Fruit fly (Drosophila melanogaster) whole organism, embryonic: ENCODE data around the gene AlkB.

Experiments
- Antp ChIP-seq: fragments of 200-800 bp; sonication (Bioruptor generic); optimal IDR thresholded peaks from 3 replicates; lab custom pipeline; 2016; ENCODE audit warnings: missing biosample characterization, missing genetic modification characterization
- CG11085 ChIP-seq: fragments of 200-800 bp; sonication (Bioruptor generic); IDR thresholded peaks from 2 replicates; pipeline ENCODE4 v1.3.6; 2022; ENCODE audit warnings: missing biosample characterization, missing genetic modification characterization
- CG11695 ChIP-seq: fragments of 200-800 bp; sonication (Bioruptor generic); IDR thresholded peaks from 3 replicates; pipeline ENCODE4 v1.3.6; 2022; ENCODE audit warnings: missing biosample characterization, missing genetic modification characterization
- CG12659 ChIP-seq: fragments of 200-800 bp; sonication (Bioruptor generic); optimal IDR thresholded peaks from 3 replicates; lab custom pipeline; 2017; ENCODE audit warnings: mild to moderate bottlenecking, missing biosample characterization, missing genetic modification reagents, missing genetic modification characterization
- CG14965 ChIP-seq: fragments of 200-800 bp; sonication (Bioruptor generic); optimal IDR thresholded peaks from 2 replicates; lab custom pipeline; 2016; ENCODE audit warnings: missing biosample characterization, missing genetic modification characterization, borderline replicate concordance
- CG15011 ChIP-seq: fragments of 200-800 bp; sonication (Bioruptor generic); optimal IDR thresholded peaks from 3 replicates; lab custom pipeline; 2018; ENCODE audit warnings: missing biosample characterization, mild to moderate bottlenecking, missing genetic modification characterization
- CG15479 ChIP-seq: fragments of 200-800 bp; sonication (Bioruptor generic); optimal IDR thresholded peaks from 3 replicates; lab custom pipeline; 2019; ENCODE audit warnings: missing biosample characterization, mild to moderate bottlenecking, missing genetic modification characterization, moderate library complexity
- CG1602 ChIP-seq: fragments of 200-800 bp; sonication (Bioruptor generic); optimal IDR thresholded peaks from 3 replicates; lab custom pipeline; 2016; ENCODE audit warnings: missing biosample characterization, missing genetic modification characterization
- CG1832 ChIP-seq: fragments of 200-800 bp; sonication (Bioruptor generic); optimal IDR thresholded peaks from 2 replicates; lab custom pipeline; 2017; ENCODE audit warnings: missing biosample characterization, mild to moderate bottlenecking, missing genetic modification characterization, inconsistent platforms
- CG18599 ChIP-seq: fragments of 200-800 bp; sonication (Bioruptor generic); optimal IDR thresholded peaks from 3 replicates; lab custom pipeline; 2017; ENCODE audit warnings: missing biosample characterization, missing genetic modification characterization, mild to moderate bottlenecking, moderate library complexity, missing genetic modification reagents
- CG2199 ChIP-seq: fragments of 200-800 bp; sonication (Bioruptor generic); IDR thresholded peaks from 3 replicates; pipeline ENCODE4 v1.3.6; 2022; ENCODE audit warnings: missing biosample characterization, missing genetic modification characterization
- CG3065 ChIP-seq: fragments of 200-800 bp; sonication (Bioruptor generic); optimal IDR thresholded peaks from 2 replicates; lab custom pipeline; 2016; ENCODE audit warnings: missing biosample characterization, missing genetic modification characterization
- CG4360 ChIP-seq: fragments of 200-800 bp; sonication (Bioruptor generic); IDR thresholded peaks from 2 replicates; pipeline ENCODE4 v1.3.6; 2022; ENCODE audit warnings: missing biosample characterization, missing genetic modification characterization
- CG7357 ChIP-seq: fragments of 200-800 bp; sonication (Bioruptor generic); IDR thresholded peaks from 3 replicates; pipeline ENCODE4 v1.3.6; 2022; ENCODE audit warnings: missing biosample characterization, missing genetic modification characterization
- CG7839 ChIP-seq: fragments of 200-800 bp; sonication (Bioruptor generic); optimal IDR thresholded peaks from 3 replicates; lab custom pipeline; 2018; ENCODE audit warnings: missing biosample characterization, mild to moderate bottlenecking, missing genetic modification characterization, moderate library complexity
- CG8089 ChIP-seq: fragments of 200-800 bp; sonication (Bioruptor generic); optimal IDR thresholded peaks from 3 replicates; lab custom pipeline; 2016; ENCODE audit warnings: missing biosample characterization, missing genetic modification characterization
- Chrac-16 ChIP-seq: fragments of 200-800 bp; sonication (Bioruptor generic); optimal IDR thresholded peaks from 3 replicates; lab custom pipeline; 2016; ENCODE audit warnings: missing biosample characterization, missing genetic modification characterization
- CoRest ChIP-seq: fragments of 200-800 bp; sonication (Bioruptor generic); optimal IDR thresholded peaks from 3 replicates; lab custom pipeline; 2018; ENCODE audit warnings: missing biosample characterization, mild to moderate bottlenecking, missing genetic modification characterization, moderate library complexity
- D19A ChIP-seq: fragments of 200-800 bp; optimal IDR thresholded peaks from 3 replicates; lab custom pipeline; 2019; ENCODE audit warnings: missing biosample characterization, mild to moderate bottlenecking, missing genetic modification characterization, moderate library complexity
- Dad ChIP-seq: fragments of 200-800 bp; sonication (Bioruptor generic); optimal IDR thresholded peaks from 3 replicates; lab custom pipeline; 2016; ENCODE audit warnings: missing biosample characterization, missing genetic modification characterization
- Dp ChIP-seq: fragments of 200-800 bp; sonication (Bioruptor generic); optimal IDR thresholded peaks from 2 replicates; lab custom pipeline; 2018; ENCODE audit warnings: missing biosample characterization, mild to moderate bottlenecking, missing genetic modification characterization, moderate library complexity
- Ets97D ChIP-seq: fragments of 200-800 bp; sonication (Bioruptor generic); optimal IDR thresholded peaks from 3 replicates; lab custom pipeline; 2016; ENCODE audit warnings: missing biosample characterization, missing genetic modification characterization
- Hmr ChIP-seq: fragments of 200-800 bp; sonication (Bioruptor generic); optimal IDR thresholded peaks from 3 replicates; lab custom pipeline; 2017; ENCODE audit warnings: mild to moderate bottlenecking, missing biosample characterization, missing genetic modification reagents, missing genetic modification characterization
- Hsf ChIP-seq: fragments of 200-800 bp; sonication (Bioruptor generic); optimal IDR thresholded peaks from 3 replicates; lab custom pipeline; 2016; ENCODE audit warnings: missing biosample characterization, missing genetic modification characterization
- Med ChIP-seq: fragments of 200-800 bp; sonication (Bioruptor generic); peaks from one replicate; lab custom pipeline; 2016; ENCODE audit warnings: missing biosample characterization, missing genetic modification characterization, mild to moderate bottlenecking, inconsistent platforms, moderate library complexity
- Meics ChIP-seq: fragments of 200-800 bp; sonication (Bioruptor generic); optimal IDR thresholded peaks from 2 replicates; lab custom pipeline; 2017; ENCODE audit warnings: missing biosample characterization, mild to moderate bottlenecking, missing genetic modification characterization
- Nf-YB ChIP-seq: fragments of 200-800 bp; sonication (Bioruptor generic); optimal IDR thresholded peaks from 3 replicates; lab custom pipeline; 2019; ENCODE audit warnings: missing biosample characterization, mild to moderate bottlenecking, missing genetic modification characterization, moderate library complexity
- PHDP ChIP-seq: fragments of 200-800 bp; sonication (Bioruptor generic); optimal IDR thresholded peaks from 3 replicates; lab custom pipeline; 2018; ENCODE audit warnings: missing biosample characterization, mild to moderate bottlenecking, missing genetic modification characterization, moderate library complexity
- Xbp1 ChIP-seq: fragments of 200-800 bp; sonication (Bioruptor generic); optimal IDR thresholded peaks from 3 replicates; lab custom pipeline; 2016; ENCODE audit warnings: missing biosample characterization, mild to moderate bottlenecking, missing genetic modification characterization
- YL-1 ChIP-seq: fragments of 200-800 bp; sonication (Bioruptor generic); optimal IDR thresholded peaks from 3 replicates; lab custom pipeline; 2017; ENCODE audit warnings: missing biosample characterization, mild to moderate bottlenecking, missing genetic modification characterization
- aop ChIP-seq: fragments of 200-800 bp; sonication (Bioruptor generic); IDR thresholded peaks from 2 replicates; pipeline ENCODE4 v1.3.6; 2022; ENCODE audit warnings: missing biosample characterization, missing genetic modification characterization
- btn ChIP-seq: fragments of 200-800 bp; sonication (Bioruptor generic); optimal IDR thresholded peaks from 2 replicates; lab custom pipeline; 2016; ENCODE audit warnings: missing biosample characterization, missing genetic modification characterization
- danr ChIP-seq: fragments of 200-800 bp; sonication (Bioruptor generic); IDR thresholded peaks from 2 replicates; pipeline ENCODE4 v1.3.6; 2022; ENCODE audit warnings: missing biosample characterization, missing genetic modification characterization
- dmrt11E ChIP-seq: fragments of 200-800 bp; sonication (Bioruptor generic); optimal IDR thresholded peaks from 3 replicates; lab custom pipeline; 2018; ENCODE audit warnings: missing biosample characterization, mild to moderate bottlenecking, missing genetic modification characterization, moderate library complexity
- eve ChIP-seq, 2 experiments: fragments of >200 bp; optimal IDR thresholded peaks; 2 replicates each; lab custom pipeline; 2017; ENCODE audit warnings: missing biosample characterization in 2 of 2, missing genetic modification characterization in 2 of 2
- hbn ChIP-seq: fragments of 200-800 bp; sonication (Bioruptor generic); IDR thresholded peaks from 2 replicates; pipeline ENCODE4 v1.3.6; 2022; ENCODE audit warnings: missing biosample characterization, missing genetic modification characterization; ENCODE audit not compliant: partially characterized antibody
- lmd ChIP-seq: fragments of 200-800 bp; sonication (Bioruptor generic); IDR thresholded peaks from 2 replicates; pipeline ENCODE4 v1.3.6; 2022; ENCODE audit warnings: missing biosample characterization, missing genetic modification characterization
- mam ChIP-seq: fragments of 200-800 bp; sonication (Bioruptor generic); optimal IDR thresholded peaks from 3 replicates; lab custom pipeline; 2016; ENCODE audit warnings: missing biosample characterization, missing genetic modification characterization
- nerfin-1 ChIP-seq: fragments of 200-800 bp; sonication (Bioruptor generic); optimal IDR thresholded peaks from 3 replicates; lab custom pipeline; 2019; ENCODE audit warnings: missing biosample characterization, mild to moderate bottlenecking, missing genetic modification characterization, moderate library complexity
- odd ChIP-seq: fragments of 200-800 bp; sonication (Bioruptor generic); optimal IDR thresholded peaks from 2 replicates; lab custom pipeline; 2017; ENCODE audit warnings: missing biosample characterization, mild to moderate bottlenecking, missing genetic modification characterization
- p53 ChIP-seq: fragments of 200-800 bp; sonication (Bioruptor generic); optimal IDR thresholded peaks from 2 replicates; lab custom pipeline; 2016; ENCODE audit warnings: missing biosample characterization, missing genetic modification characterization
- pb ChIP-seq: fragments of 200-800 bp; sonication (Bioruptor generic); optimal IDR thresholded peaks from 3 replicates; lab custom pipeline; 2016; ENCODE audit warnings: missing biosample characterization, missing genetic modification characterization
- prd ChIP-seq, 3 experiments: fragments of >200 bp in 2 of 3; fragments of 200-800 bp in 1 of 3; sonication (Bioruptor generic) in 1 of 3; optimal IDR thresholded peaks in 2 of 3; IDR thresholded peaks in 1 of 3; 2 replicates in 2 of 3; 3 replicates in 1 of 3; pipeline versions ENCODE4 v1.3.6 to Lab custom; 2017 to 2022; ENCODE audit warnings: missing biosample characterization in 1 of 3, missing genetic modification characterization in 1 of 3
- sim ChIP-seq: fragments of 200-800 bp; sonication (Bioruptor generic); IDR thresholded peaks from 2 replicates; pipeline ENCODE4 v1.3.6; 2022; ENCODE audit warnings: missing biosample characterization, missing genetic modification characterization
- slou ChIP-seq: fragments of 200-800 bp; sonication (Bioruptor generic); optimal IDR thresholded peaks from 3 replicates; lab custom pipeline; 2016; ENCODE audit warnings: missing biosample characterization, missing genetic modification characterization
- so ChIP-seq: fragments of 200-800 bp; sonication (Bioruptor generic); IDR thresholded peaks from 3 replicates; pipeline ENCODE4 v1.3.6; 2022; ENCODE audit warnings: missing biosample characterization, missing genetic modification characterization
- tio ChIP-seq: fragments of 200-800 bp; sonication (Bioruptor generic); optimal IDR thresholded peaks from 2 replicates; lab custom pipeline; 2017; ENCODE audit warnings: missing biosample characterization, missing genetic modification characterization, inconsistent platforms

Gene AlkB

DNA sequence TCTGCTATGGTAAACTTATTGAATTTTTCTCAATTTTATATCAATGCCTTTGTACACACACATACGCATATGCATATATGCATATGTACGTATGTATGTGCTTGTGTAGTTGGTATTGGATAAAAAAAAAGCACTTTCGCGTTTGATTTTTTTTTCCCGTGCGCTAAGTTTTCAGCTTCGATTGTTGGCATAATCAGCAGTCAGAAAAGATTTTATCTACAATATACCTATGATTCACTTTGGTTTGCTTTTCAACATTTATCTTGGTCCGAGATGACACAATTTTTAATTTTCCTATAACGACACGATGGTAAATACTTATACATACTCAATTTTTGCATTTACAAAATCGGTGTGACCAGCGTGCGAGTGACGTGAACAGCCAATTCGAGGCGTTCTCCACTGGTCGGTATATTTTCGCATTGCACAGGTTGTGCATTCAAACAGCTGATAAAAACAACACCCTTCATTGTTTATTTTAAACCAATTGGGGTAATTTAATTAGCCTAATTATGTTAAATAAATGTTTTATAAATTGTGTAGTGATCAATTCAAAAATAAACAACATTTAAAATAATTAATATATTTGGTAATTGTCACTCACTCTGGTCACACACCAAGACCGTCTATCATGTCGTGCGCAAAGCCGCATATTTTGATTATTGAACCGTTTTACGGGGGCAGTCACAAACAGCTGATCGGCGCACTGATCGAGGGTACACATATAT lies 6.3 kb downstream of the AlkB start, which contains the start of the genes UBL3 and CG15914 (continued):
- no peak for TF ChIP-seq CG14965 (GFP tag; lab: Kevin White, UChicago)
- no peak for TF ChIP-seq Dad (GFP tag; lab: Kevin White, UChicago)
- no peak for TF ChIP-seq hbn
- no peak for TF ChIP-seq CG11085 (GFP tag; lab: Robert Waterston, UW)
- peak; percentile 68 for TF ChIP-seq CG12659
- no peak for TF ChIP-seq eve (GFP tag; optimal IDR thresholded peaks at IDR 0.05; lab: Kevin White, UChicago)
- TF ChIP-seq dmrt11E (tag; lab: Kevin White, UChicago) = no peak
- no peak for TF ChIP-seq Nf-YB
- no peak for TF ChIP-seq danr
- no peak for TF ChIP-seq CG15011 (GFP tag; lab: Kevin White, UChicago)
- no peak for TF ChIP-seq CG3065 (GFP tag; lab: Kevin White, UChicago)
- TF ChIP-seq odd (GFP tag; lab: Kevin White, UChicago) = no peak
- no peak for TF ChIP-seq lmd (GFP tag; lab: Robert Waterston, UW)
- TF ChIP-seq CG2199 (GFP tag; lab: Robert Waterston, UW) = no peak
- TF ChIP-seq Chrac-16 = no peak
- TF ChIP-seq CG8089 (GFP tag; lab: Kevin White, UChicago) = no peak
- no peak for TF ChIP-seq CG4360 (GFP tag; lab: Robert Waterston, UW)
- TF ChIP-seq D19A (tag; lab: Kevin White, UChicago) = peak; percentile 25
- no peak for TF ChIP-seq Antp (GFP tag; lab: Kevin White, UChicago)
- no peak for TF ChIP-seq p53 (GFP tag; lab: Kevin White, UChicago)
- TF ChIP-seq pb (GFP tag; lab: Kevin White, UChicago) = no peak
- TF ChIP-seq Dp (GFP tag; lab: Kevin White, UChicago) = peak; percentile 59
- peak; percentile 57 for TF ChIP-seq Med (GFP tag; lab: Kevin White, UChicago)
- TF ChIP-seq so (GFP tag; lab: Robert Waterston, UW) = no peak
- no peak for TF ChIP-seq CG18599 (GFP tag; lab: Kevin White, UChicago)
- no peak for TF ChIP-seq slou
- peak; percentile 51 for TF ChIP-seq YL-1 (GFP tag; lab: Kevin White, UChicago)
- peak; percentile 13 for TF ChIP-seq Ets97D (GFP tag; lab: Kevin White, UChicago)
- no peak for TF ChIP-seq prd (optimal IDR thresholded peaks at IDR 0.05; lab: Kevin White, UChicago)
- TF ChIP-seq prd (GFP tag; IDR thresholded peaks at IDR 0.05; lab: Robert Waterston, UW) = no peak
- no peak for TF ChIP-seq sim (GFP tag; lab: Robert Waterston, UW)
- peak; percentile 82 for TF ChIP-seq nerfin-1 (tag; lab: Kevin White, UChicago)
- no peak for TF ChIP-seq CG1602 (GFP tag; lab: Kevin White, UChicago)
- no peak for TF ChIP-seq btn (GFP tag; lab: Kevin White, UChicago)
- TF ChIP-seq Meics (GFP tag; lab: Kevin White, UChicago) = no peak
- no peak for TF ChIP-seq PHDP
- no peak for TF ChIP-seq Hsf (GFP tag; lab: Kevin White, UChicago)
- TF ChIP-seq CG7839 (tag; lab: Kevin White, UChicago) = no peak
- peak; percentile 98 for TF ChIP-seq CG15479 (GFP tag; lab: Kevin White, UChicago)
- TF ChIP-seq CG11695 (GFP tag; lab: Robert Waterston, UW) = no peak
- TF ChIP-seq Xbp1 (GFP tag; lab: Kevin White, UChicago) = no peak
- TF ChIP-seq CG7357 = 0 out of 3 replicates have a peak, but pooled peaks have one; percentile 22
- no peak for TF ChIP-seq CoRest (tag; lab: Kevin White, UChicago)
- TF ChIP-seq aop (GFP tag; lab: Robert Waterston, UW) = no peak
- TF ChIP-seq tio (GFP tag; lab: Kevin White, UChicago) = no peak
- no peak for TF ChIP-seq Hmr (GFP tag; lab: Kevin White, UChicago)
- no peak for TF ChIP-seq mam (GFP tag; lab: Kevin White, UChicago)
- TF ChIP-seq CG1832 = no peak
- TF ChIP-seq, all 482 proteins: peak for 74
